Worm (Caenorhabditis elegans): ENCODE results near the gene C29E4.9.

DNA sequence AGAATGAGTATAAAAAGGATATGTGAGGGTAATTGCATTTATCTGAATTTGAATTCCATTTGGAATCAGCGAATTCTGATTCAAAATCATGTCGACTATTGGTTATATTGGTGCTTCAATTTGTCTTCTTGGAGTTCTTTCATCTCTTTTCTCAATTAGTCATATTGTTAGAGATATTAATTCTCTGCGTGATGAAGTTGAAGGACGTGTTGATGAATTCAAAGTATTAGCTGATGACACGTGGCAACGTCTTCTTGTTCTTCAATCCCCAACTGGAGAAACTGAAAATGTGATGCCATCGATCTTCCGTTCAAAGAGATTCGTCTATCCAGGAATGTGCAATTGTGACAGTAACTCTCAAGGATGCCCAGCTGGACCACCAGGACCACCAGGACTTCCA is 8.1 kb downstream of the C29E4.9 start, which contains the start of gene col-90:
- TF ChIP-seq tbx-8 (GFP tag; optimal IDR thresholded peaks at IDR 0.05) = no peak
- no peak for TF ChIP-seq unc-39 (tag; optimal IDR thresholded peaks at IDR 0.05)
- no peak for TF ChIP-seq nhr-28 (tag; optimal IDR thresholded peaks at IDR 0.05)
- TF ChIP-seq sptf-1 (tag; optimal IDR thresholded peaks at IDR 0.05) = no peak
- TF ChIP-seq nhr-237 (tag; optimal IDR thresholded peaks at IDR 0.05) = no peak
- no peak for TF ChIP-seq lin-13 (tag; optimal IDR thresholded peaks at IDR 0.05)
- no peak for TF ChIP-seq lsy-2 (tag; optimal IDR thresholded peaks at IDR 0.05)
- no peak for TF ChIP-seq snpc-4 (tag; optimal IDR thresholded peaks at IDR 0.05)
- no peak for TF ChIP-seq elt-1 (tag; optimal IDR thresholded peaks at IDR 0.05; ENCODE audit: borderline replicate concordance, insufficient read depth)
- TF ChIP-seq elt-3 (tag; optimal IDR thresholded peaks at IDR 0.05) = no peak
- no peak for TF ChIP-seq ceh-43 (GFP tag; optimal IDR thresholded peaks at IDR 0.05)
- TF ChIP-seq bed-3 (GFP tag; optimal IDR thresholded peaks at IDR 0.05) = no peak

Data from whole organism, mixed stage, embryonic.